Worm (Caenorhabditis elegans): ENCODE results near the gene F38B7.2.

Gene F38B7.2

DNA sequence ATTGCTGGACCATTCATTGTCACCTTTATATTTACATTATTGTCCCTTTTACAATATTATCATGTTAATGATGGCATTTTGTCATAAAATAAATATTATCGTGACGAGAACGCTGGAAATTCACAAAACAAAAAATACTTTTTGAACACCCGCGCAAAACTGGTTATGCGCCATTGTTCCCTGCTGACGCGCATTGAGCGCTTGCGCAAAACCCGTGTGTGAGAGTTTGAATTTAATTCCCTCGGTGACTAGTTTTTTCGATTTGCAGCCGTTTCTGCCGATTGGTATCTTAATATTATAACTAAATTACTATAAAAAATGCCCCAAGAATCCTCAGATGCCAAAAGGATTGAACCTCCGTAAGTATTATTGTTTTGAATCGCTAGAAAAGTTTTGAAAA is 22.3 kb upstream of the F38B7.2 start, which contains the start of gene pafo-1 (continued):
- TF ChIP-seq fax-1 (tag; optimal IDR thresholded peaks at IDR 0.05) (no peak), K09A11.1 (tag; optimal IDR thresholded peaks at IDR 0.05; ENCODE audit: insufficient read depth) (peak; percentile 33), ceh-45 (GFP tag; IDR thresholded peaks at IDR 0.05) (no peak), ceh-6 (GFP tag; optimal IDR thresholded peaks at IDR 0.05) (no peak), elt-4 (tag; optimal IDR thresholded peaks at IDR 0.05) (no peak), mec-3 (tag; optimal IDR thresholded peaks at IDR 0.05; ENCODE audit: borderline replicate concordance) (no peak), ttx-3 (tag; optimal IDR thresholded peaks at IDR 0.05) (peak; percentile 12), F13H6.1 (tag; optimal IDR thresholded peaks at IDR 0.05) (no peak), lin-11 (tag; optimal IDR thresholded peaks at IDR 0.05) (peak; percentile 40), unc-42 (tag; optimal IDR thresholded peaks at IDR 0.05) (no peak), ahr-1 (tag; optimal IDR thresholded peaks at IDR 0.05) (no peak), ceh-31 (tag; optimal IDR thresholded peaks at IDR 0.05) (peak; percentile 43), tbx-7 (tag; optimal IDR thresholded peaks at IDR 0.05) (peak; percentile 16), sox-2 (GFP tag; IDR thresholded peaks at IDR 0.05) (0 out of 2 replicates have a peak, but pooled peaks have one; percentile 33), ceh-2 (tag; optimal IDR thresholded peaks at IDR 0.05) (no peak), unc-3 (GFP tag; conservative IDR thresholded peaks at IDR 0.05) (peak; percentile 50; the same call in 1 of the 2 replicates), unc-3 (tag; optimal IDR thresholded peaks at IDR 0.05) (peak; percentile 49), nhr-232 (tag; optimal IDR thresholded peaks at IDR 0.05) (no peak), pqm-1 (tag; optimal IDR thresholded peaks at IDR 0.05) (no peak), pha-2 (tag; optimal IDR thresholded peaks at IDR 0.05) (no peak), unc-55 (GFP tag; optimal IDR thresholded peaks at IDR 0.05) (peak; percentile 53), ama-1 (optimal IDR thresholded peaks at IDR 0.05) (no peak), unc-86 (tag; optimal IDR thresholded peaks at IDR 0.05) (peak; percentile 52), nfya-1 (tag; optimal IDR thresholded peaks at IDR 0.05) (peak; percentile 73), sox-4 (tag; optimal IDR thresholded peaks at IDR 0.05) (peak; percentile 34)

DNA sequence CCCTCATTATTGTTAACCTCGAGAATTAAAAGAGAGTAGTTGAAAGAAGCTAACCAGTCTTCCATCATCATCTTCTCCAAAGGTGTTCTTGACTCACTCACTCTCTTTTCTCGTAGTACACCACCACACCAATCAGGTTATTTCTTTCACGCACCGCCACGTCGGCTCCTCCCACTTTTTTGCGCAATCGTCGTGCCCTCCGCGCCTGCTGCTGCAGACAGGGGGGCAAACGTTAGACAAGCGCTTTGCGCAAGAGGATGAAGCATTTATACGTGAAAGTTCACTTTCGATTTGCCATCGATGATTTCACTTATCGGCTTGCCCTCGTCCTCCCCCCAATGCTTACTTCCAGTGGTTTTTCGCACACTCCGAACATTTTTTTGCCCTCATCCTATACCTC is 18.4 kb upstream of the F38B7.2 start:
- no peak for TF ChIP-seq C38D4.7 (GFP tag; optimal IDR thresholded peaks at IDR 0.05)
- no peak for TF ChIP-seq elt-4 (tag; optimal IDR thresholded peaks at IDR 0.05)
- no peak for TF ChIP-seq ceh-9 (tag; optimal IDR thresholded peaks at IDR 0.05)
- peak; percentile 59 for TF ChIP-seq nfya-1 (tag; optimal IDR thresholded peaks at IDR 0.05)
- TF ChIP-seq hlh-13 (GFP tag; optimal IDR thresholded peaks at IDR 0.05), result no peak
- TF ChIP-seq lin-11 (tag; optimal IDR thresholded peaks at IDR 0.05), result no peak
- no peak for TF ChIP-seq K09A11.1 (tag; optimal IDR thresholded peaks at IDR 0.05; ENCODE audit: insufficient read depth)
- TF ChIP-seq nhr-232 (tag; optimal IDR thresholded peaks at IDR 0.05), result no peak

DNA sequence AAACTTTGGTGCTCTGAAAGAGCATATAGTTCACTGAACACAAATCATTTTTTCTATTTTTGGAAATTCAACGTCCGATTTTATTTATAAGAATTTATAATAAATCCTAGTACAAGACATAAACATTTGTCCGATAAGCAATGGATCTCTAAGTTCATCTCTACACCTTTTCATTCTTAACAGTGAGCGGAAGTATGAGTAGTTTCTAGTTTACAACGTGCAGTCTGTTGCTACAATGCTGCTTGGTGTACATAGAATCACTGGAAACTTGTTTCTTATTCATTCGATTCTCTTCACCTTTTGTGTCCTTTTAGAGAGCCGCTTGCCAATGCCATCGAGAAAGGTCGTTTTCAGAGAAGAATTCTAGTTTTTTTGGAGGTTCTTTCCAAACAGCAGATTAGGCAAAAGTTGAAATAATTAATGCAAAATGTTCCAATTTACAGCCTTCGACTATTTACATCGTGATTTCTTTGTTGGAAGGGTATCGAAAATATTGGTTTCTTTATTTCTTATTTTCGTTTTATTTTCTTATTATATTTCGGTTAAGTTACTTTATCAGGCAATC is 16.8 kb upstream of the F38B7.2 start:
- TF ChIP-seq ceh-19 (GFP tag; optimal IDR thresholded peaks at IDR 0.05) (no peak), madf-2 (tag; optimal IDR thresholded peaks at IDR 0.05) (no peak), K09A11.1 (tag; optimal IDR thresholded peaks at IDR 0.05; ENCODE audit: insufficient read depth) (no peak), T23F11.4 (GFP tag; optimal IDR thresholded peaks at IDR 0.05) (no peak), tbx-7 (tag; optimal IDR thresholded peaks at IDR 0.05) (no peak), tbx-2 (tag; optimal IDR thresholded peaks at IDR 0.05) (no peak), ama-1 (optimal IDR thresholded peaks at IDR 0.05) (no peak), sox-2 (GFP tag; IDR thresholded peaks at IDR 0.05) (no peak), pqm-1 (tag; optimal IDR thresholded peaks at IDR 0.05) (no peak), ceh-45 (GFP tag; IDR thresholded peaks at IDR 0.05) (no peak), K02D7.2 (tag; optimal IDR thresholded peaks at IDR 0.05) (no peak), unc-42 (tag; optimal IDR thresholded peaks at IDR 0.05) (no peak), fkh-10 (GFP tag; optimal IDR thresholded peaks at IDR 0.05) (no peak)

DNA sequence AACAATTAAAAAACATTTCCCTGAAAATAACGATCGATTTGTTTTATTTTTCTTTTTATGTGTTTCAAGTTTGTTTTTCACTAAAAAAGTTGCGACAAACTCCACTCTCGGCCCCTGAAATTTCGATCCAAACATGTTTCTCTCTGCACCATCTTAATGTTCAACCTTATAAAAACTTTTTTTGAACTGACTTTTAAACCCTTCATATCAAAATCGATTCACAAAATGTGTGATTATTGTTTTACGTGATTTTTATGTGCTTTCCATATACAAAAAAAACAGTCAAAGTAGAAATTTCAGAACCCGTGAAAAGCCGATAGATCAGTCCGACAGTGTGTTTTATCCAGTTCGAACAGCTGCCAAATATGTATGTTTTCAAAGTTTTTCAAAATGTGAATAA is 16.2 kb upstream of the F38B7.2 start, which contains the start of gene ccch-1:
Gene ccch-1, plus strand, starts transcription at position 301 of the 400 bp plus-strand sequence.
- no peak for TF ChIP-seq ceh-14 (tag; optimal IDR thresholded peaks at IDR 0.05)
- no peak for TF ChIP-seq C08G9.2 (tag; optimal IDR thresholded peaks at IDR 0.05)
- TF ChIP-seq ttx-3 (tag; optimal IDR thresholded peaks at IDR 0.05), result no peak
- TF ChIP-seq fkh-6 (tag; optimal IDR thresholded peaks at IDR 0.05), result no peak
- TF ChIP-seq ceh-2 (tag; optimal IDR thresholded peaks at IDR 0.05), result no peak
- TF ChIP-seq zip-5 (tag; optimal IDR thresholded peaks at IDR 0.05), result no peak
- TF ChIP-seq tbx-7 (tag; optimal IDR thresholded peaks at IDR 0.05), result no peak
- TF ChIP-seq nhr-11 (tag; optimal IDR thresholded peaks at IDR 0.05), result no peak
- TF ChIP-seq ceh-48 (tag; optimal IDR thresholded peaks at IDR 0.05), result no peak
- TF ChIP-seq syd-9 (tag; optimal IDR thresholded peaks at IDR 0.05), result no peak
- TF ChIP-seq eyg-1 (tag; optimal IDR thresholded peaks at IDR 0.05), result no peak
- no peak for TF ChIP-seq ceh-19 (GFP tag; optimal IDR thresholded peaks at IDR 0.05)

All from whole organism, late embryonic.